Fruit fly (Drosophila melanogaster) whole organism, wandering third instar larva: ENCODE results near the gene spri.

Experiments used
- CG32264 ChIP-seq: fragments of 200-800 bp; sonication (Bioruptor generic); optimal IDR thresholded peaks from 2 replicates; lab custom pipeline; 2016; ENCODE audit warnings: missing biosample characterization, missing genetic modification characterization
- CG9705 ChIP-seq: fragments of 200-800 bp; sonication (Bioruptor generic); optimal IDR thresholded peaks from 2 replicates; lab custom pipeline; 2018; ENCODE audit warnings: missing biosample characterization, mild to moderate bottlenecking, missing genetic modification characterization
- CrebA ChIP-seq: fragments of 200-800 bp; sonication (Bioruptor generic); optimal IDR thresholded peaks from 2 replicates; lab custom pipeline; 2016; ENCODE audit warnings: missing biosample characterization, mild to moderate bottlenecking, missing genetic modification characterization, borderline replicate concordance
- HLH106 ChIP-seq: fragments of 200-800 bp; optimal IDR thresholded peaks from 3 replicates; lab custom pipeline; 2019; ENCODE audit warnings: missing biosample characterization, mild to moderate bottlenecking, missing genetic modification characterization, moderate library complexity
- Hnf4 ChIP-seq: fragments of 200-800 bp; sonication (Bioruptor generic); optimal IDR thresholded peaks from 2 replicates; lab custom pipeline; 2016; ENCODE audit warnings: missing biosample characterization, mild to moderate bottlenecking, missing genetic modification characterization
- Hr78 ChIP-seq: fragments of >200 bp; optimal IDR thresholded peaks from 2 replicates; lab custom pipeline; 2017; ENCODE audit warnings: missing biosample characterization, missing genetic modification characterization
- Hr83 ChIP-seq: fragments of 200-300 bp; sonication (Bioruptor generic); optimal IDR thresholded peaks from 2 replicates; lab custom pipeline; 2016; ENCODE audit warnings: missing biosample characterization, mild to moderate bottlenecking, missing genetic modification characterization, moderate library complexity; ENCODE audit not compliant: poor library complexity, severe bottlenecking
- Mio ChIP-seq: sonication (Bioruptor generic); optimal IDR thresholded peaks from 2 replicates; lab custom pipeline; 2016; ENCODE audit warnings: missing biosample characterization, missing genetic modification characterization
- Myc ChIP-seq: fragments of >200 bp; optimal IDR thresholded peaks from 2 replicates; lab custom pipeline; 2017
- N ChIP-seq: fragments of >200 bp; optimal IDR thresholded peaks from 2 replicates; lab custom pipeline; 2018; ENCODE audit warnings: missing biosample characterization, missing external identifiers, missing genetic modification characterization
- OdsH ChIP-seq: fragments of 200-800 bp; sonication (Bioruptor generic); optimal IDR thresholded peaks from 2 replicates; lab custom pipeline; 2016; ENCODE audit warnings: missing biosample characterization, mild to moderate bottlenecking, missing genetic modification characterization
- Rel ChIP-seq, 2 experiments: fragments of 200-800 bp; sonication (Bioruptor generic) in 1 of 2; optimal IDR thresholded peaks; 2 replicates in 1 of 2; 3 replicates in 1 of 2; lab custom pipeline; 2016 to 2019; ENCODE audit warnings: mild to moderate bottlenecking in 2 of 2, missing biosample characterization in 2 of 2, missing genetic modification characterization in 2 of 2, moderate library complexity in 1 of 2
- Sp1 ChIP-seq: fragments of 200-800 bp; sonication (Bioruptor generic); optimal IDR thresholded peaks from 3 replicates; lab custom pipeline; 2019; ENCODE audit warnings: missing biosample characterization, mild to moderate bottlenecking, missing genetic modification characterization, moderate library complexity
- Vsx2 ChIP-seq: fragments of 200-300, 225-300 bp; sonication (Bioruptor generic); optimal IDR thresholded peaks from 2 replicates; lab custom pipeline; 2018; ENCODE audit warnings: missing biosample characterization, missing genetic modification characterization; ENCODE audit not compliant: partially characterized antibody
- br ChIP-seq: fragments of 200-800 bp; sonication (Bioruptor generic); optimal IDR thresholded peaks from 2 replicates; lab custom pipeline; 2016; ENCODE audit warnings: missing biosample characterization, missing genetic modification characterization
- dl ChIP-seq, 2 experiments: fragments of 175-275, 200-275 bp in 1 of 2; fragments of 200-275 bp in 1 of 2; sonication (Bioruptor generic); optimal IDR thresholded peaks; lab custom pipeline; 2018; ENCODE audit warnings: mild to moderate bottlenecking in 2 of 2, missing biosample characterization in 2 of 2, missing genetic modification characterization in 2 of 2, moderate library complexity in 2 of 2; ENCODE audit not compliant: partially characterized antibody in 2 of 2, insufficient read depth in 1 of 2
- dmrt93B ChIP-seq: fragments of 200-800 bp; sonication (Bioruptor generic); optimal IDR thresholded peaks from 2 replicates; lab custom pipeline; 2018; ENCODE audit warnings: missing biosample characterization, mild to moderate bottlenecking, missing genetic modification characterization
- dsf ChIP-seq: sonication (Bioruptor generic); optimal IDR thresholded peaks from 2 replicates; lab custom pipeline; 2016; ENCODE audit warnings: missing biosample characterization, missing genetic modification characterization, borderline replicate concordance
- ey ChIP-seq: fragments of 200-800 bp; sonication (Bioruptor generic); optimal IDR thresholded peaks from 2 replicates; lab custom pipeline; 2016; ENCODE audit warnings: missing biosample characterization, missing genetic modification characterization
- foxo ChIP-seq, 2 experiments: fragments of 200-800 bp; sonication (Bioruptor generic); optimal IDR thresholded peaks; 2 replicates in 1 of 2; 3 replicates in 1 of 2; lab custom pipeline; 2016 to 2017; ENCODE audit warnings: missing biosample characterization in 2 of 2, missing genetic modification characterization in 2 of 2
- fru ChIP-seq: fragments of 200-800 bp; sonication (Bioruptor generic); optimal IDR thresholded peaks from 3 replicates; lab custom pipeline; 2016; ENCODE audit warnings: missing biosample characterization, mild to moderate bottlenecking, missing genetic modification characterization
- h ChIP-seq: fragments of 200-800 bp; sonication (Bioruptor generic); optimal IDR thresholded peaks from 3 replicates; lab custom pipeline; 2016; ENCODE audit warnings: missing biosample characterization, mild to moderate bottlenecking, missing genetic modification characterization
- jim ChIP-seq: fragments of 175-275, 200-325 bp; sonication (Bioruptor generic); optimal IDR thresholded peaks from 2 replicates; lab custom pipeline; 2016; ENCODE audit warnings: missing biosample characterization, mild to moderate bottlenecking, missing genetic modification characterization
- lola ChIP-seq: fragments of >200 bp; optimal IDR thresholded peaks from 2 replicates; lab custom pipeline; 2017; ENCODE audit warnings: missing biosample characterization, missing genetic modification characterization
- psq ChIP-seq: fragments of 200-800 bp; sonication (Bioruptor generic); optimal IDR thresholded peaks from 3 replicates; lab custom pipeline; 2017; ENCODE audit warnings: missing biosample characterization, mild to moderate bottlenecking, missing genetic modification characterization, moderate library complexity
- rgr ChIP-seq: fragments of 200-800 bp; sonication (Bioruptor generic); optimal IDR thresholded peaks from 3 replicates; lab custom pipeline; 2016; ENCODE audit warnings: missing biosample characterization, mild to moderate bottlenecking, missing genetic modification characterization
- sage ChIP-seq: fragments of 200-800 bp; sonication (Bioruptor generic); optimal IDR thresholded peaks from 2 replicates; lab custom pipeline; 2016; ENCODE audit warnings: missing biosample characterization, mild to moderate bottlenecking, missing genetic modification characterization
- sv ChIP-seq: fragments of 200-800 bp; sonication (Bioruptor generic); optimal IDR thresholded peaks from 3 replicates; lab custom pipeline; 2016; ENCODE audit warnings: missing biosample characterization, missing genetic modification characterization
- tai ChIP-seq: sonication (Bioruptor generic); optimal IDR thresholded peaks from 2 replicates; lab custom pipeline; 2016; ENCODE audit warnings: missing biosample characterization, missing genetic modification characterization
- woc ChIP-seq: sonication (Bioruptor generic); optimal IDR thresholded peaks from 2 replicates; lab custom pipeline; 2016; ENCODE audit warnings: missing biosample characterization, mild to moderate bottlenecking, missing genetic modification characterization

spri gene

dm6 chrX:10460506-10461114 lies 124.6 kb downstream of the spri start, which contains the start of gene Neb-cGP:
Gene Neb-cGP, plus strand, starts transcription at chrX:10460736.
- peak; percentile 90 for TF ChIP-seq Hr83 (GFP tag; lab: Kevin White, UChicago)
- TF ChIP-seq Hnf4 (GFP tag; lab: Kevin White, UChicago), result no peak
- TF ChIP-seq OdsH (GFP tag; lab: Kevin White, UChicago), result peak; percentile 55
- TF ChIP-seq Sp1, result peak; percentile 56
- no peak for TF ChIP-seq CG32264
- TF ChIP-seq Myc (lab: Kevin White, UChicago), result peak; percentile 45
- TF ChIP-seq N (GFP tag; lab: Kevin White, UChicago), result no peak
- TF ChIP-seq woc (GFP tag; lab: Kevin White, UChicago), result peak; percentile 11
- TF ChIP-seq ey (GFP tag; lab: Kevin White, UChicago), result peak; percentile 48
- peak; percentile 53 for TF ChIP-seq br
- TF ChIP-seq h (GFP tag; lab: Kevin White, UChicago), result peak; percentile 77
- TF ChIP-seq Vsx2, result no peak
- TF ChIP-seq sage (GFP tag; lab: Kevin White, UChicago), result peak; percentile 31
- peak; percentile 39 for TF ChIP-seq dsf
- peak; percentile 46 for TF ChIP-seq psq (GFP tag; lab: Kevin White, UChicago)
- TF ChIP-seq tai (GFP tag; lab: Kevin White, UChicago), result no peak
- no peak for TF ChIP-seq Rel (GFP tag; optimal IDR thresholded peaks at IDR 0.05; lab: Kevin White, UChicago)
- peak; percentile 65 for TF ChIP-seq Rel (tag; optimal IDR thresholded peaks at IDR 0.05; lab: Kevin White, UChicago)
- peak; percentile 62 for TF ChIP-seq fru (GFP tag; lab: Kevin White, UChicago)
- TF ChIP-seq HLH106 (tag; lab: Kevin White, UChicago), result peak; percentile 66
- TF ChIP-seq sv (GFP tag; lab: Kevin White, UChicago), result peak; percentile 51
- TF ChIP-seq dmrt93B (GFP tag; lab: Kevin White, UChicago), result peak; percentile 51
- peak; percentile 58 for TF ChIP-seq CG9705 (GFP tag; lab: Kevin White, UChicago)
- TF ChIP-seq Mio, result no peak
- TF ChIP-seq foxo (GFP tag; optimal IDR thresholded peaks at IDR 0.05; lab: Kevin White, UChicago), result peak in 1 of 2 experiments; percentile 83
- TF ChIP-seq rgr (GFP tag; lab: Kevin White, UChicago), result peak; percentile 75

dm6 chrX:10459576-10459975 lies 125.6 kb downstream of the spri start, which contains the start of gene Or9a:
Gene Or9a, minus strand, starts transcription at chrX:10459676.
- TF ChIP-seq dl (GFP tag; optimal IDR thresholded peaks at IDR 0.05; lab: Kevin White, UChicago; ENCODE audit: insufficient read depth in 1 of 2, partially characterized antibody in 2 of 2) (no peak), fru (GFP tag; lab: Kevin White, UChicago) (no peak), rgr (GFP tag; lab: Kevin White, UChicago) (no peak), CG32264 (no peak), ey (GFP tag; lab: Kevin White, UChicago) (no peak), HLH106 (tag; lab: Kevin White, UChicago) (no peak), dsf (no peak), woc (GFP tag; lab: Kevin White, UChicago) (no peak), Hnf4 (GFP tag; lab: Kevin White, UChicago) (no peak), CrebA (GFP tag; lab: Kevin White, UChicago) (no peak), Hr83 (GFP tag; lab: Kevin White, UChicago) (no peak), Rel (GFP tag; optimal IDR thresholded peaks at IDR 0.05; lab: Kevin White, UChicago) (no peak), Rel (tag; optimal IDR thresholded peaks at IDR 0.05; lab: Kevin White, UChicago) (no peak), Vsx2 (no peak), Hr78 (no peak)

- TF ChIP-seq jim, result no peak
- TF ChIP-seq lola (GFP tag; lab: Kevin White, UChicago), result no peak
- no peak for TF ChIP-seq CrebA (GFP tag; lab: Kevin White, UChicago)
- TF ChIP-seq tai (GFP tag; lab: Kevin White, UChicago), result no peak
- no peak for TF ChIP-seq Hr83 (GFP tag; lab: Kevin White, UChicago)
- no peak for TF ChIP-seq OdsH (GFP tag; lab: Kevin White, UChicago)
- no peak for TF ChIP-seq dl (GFP tag; optimal IDR thresholded peaks at IDR 0.05; lab: Kevin White, UChicago; ENCODE audit: insufficient read depth in 1 of 2, partially characterized antibody in 2 of 2)
- no peak for TF ChIP-seq ey (GFP tag; lab: Kevin White, UChicago)
- no peak for TF ChIP-seq Hr78
- TF ChIP-seq rgr (GFP tag; lab: Kevin White, UChicago), result no peak
- no peak for TF ChIP-seq sv (GFP tag; lab: Kevin White, UChicago)
- TF ChIP-seq HLH106 (tag; lab: Kevin White, UChicago), result no peak
- no peak for TF ChIP-seq br
- TF ChIP-seq foxo (GFP tag; optimal IDR thresholded peaks at IDR 0.05; lab: Kevin White, UChicago), result no peak
- TF ChIP-seq fru (GFP tag; lab: Kevin White, UChicago), result no peak
- TF ChIP-seq, all 38 proteins: peak for 0
Observed at dm6 chrX:10454795-10455194, 130.4 kb downstream of the spri start, which contains the start of gene CG32683. Gene CG32683, minus strand, starts transcription at chrX:10454895.
